Comparison of ENCODE assay signal across 5 worm cellular contexts in genomic region chrV:17323876-17324275, ce11.
A peak's percentile ranks its signal among the peaks of the same experiment; 100 is the strongest.
TF ChIP-seq lines count a peak whose summit lies in the region.

No protein-coding gene starts in this region.

TF ChIP-seq in whole organism, L1 larva, 84 proteins besides CTCF, POLR2A, EP300 and RAD21:
- peak; percentile 47 for TF ChIP-seq ceh-8 (GFP tag; optimal IDR thresholded peaks at IDR 0.05; lab: Kevin White, UChicago)
- TF ChIP-seq unc-86 (tag; optimal IDR thresholded peaks at IDR 0.05; lab: Kevin White, UChicago): no peak

TF ChIP-seq in whole organism, L4 larva, 104 proteins besides CTCF, POLR2A, EP300 and RAD21:
- TF ChIP-seq nhr-42 (GFP tag; IDR thresholded peaks at IDR 0.05; lab: Robert Waterston, UW) (no peak), T20F7.1 (GFP tag; optimal IDR thresholded peaks at IDR 0.05; lab: Kevin White, UChicago) (no peak), ZK337.2 (GFP tag; IDR thresholded peaks at IDR 0.05; lab: Robert Waterston, UW) (no peak), arid-1 (GFP tag; conservative IDR thresholded peaks at IDR 0.05; lab: Robert Waterston, UW) (no peak), egl-43 (GFP tag; IDR thresholded peaks at IDR 0.05; lab: Robert Waterston, UW) (0 out of 2 replicates have a peak, but pooled peaks have one; percentile 45), set-16 (GFP tag; IDR thresholded peaks at IDR 0.05; lab: Robert Waterston, UW) (peak; percentile 99), zag-1 (tag; optimal IDR thresholded peaks at IDR 0.05; lab: Kevin White, UChicago) (no peak), ceh-82 (tag; optimal IDR thresholded peaks at IDR 0.05; lab: Kevin White, UChicago) (no peak), mxl-3 (GFP tag; optimal IDR thresholded peaks at IDR 0.05; lab: Kevin White, UChicago) (no peak), Y75B8A.6 (GFP tag; IDR thresholded peaks at IDR 0.05; lab: Robert Waterston, UW) (no peak), dpl-1 (GFP tag; optimal IDR thresholded peaks at IDR 0.05; lab: Kevin White, UChicago) (no peak), madf-5 (GFP tag; IDR thresholded peaks at IDR 0.05; lab: Robert Waterston, UW) (no peak), lin-1 (GFP tag; IDR thresholded peaks at IDR 0.05; lab: Robert Waterston, UW) (no peak)

TF ChIP-seq in whole organism, early embryonic, 17 proteins besides CTCF, POLR2A, EP300 and RAD21:
- peak; percentile 13 for TF ChIP-seq ceh-13 (GFP tag; optimal IDR thresholded peaks at IDR 0.05; lab: Kevin White, UChicago)
- no peak for TF ChIP-seq ceh-36 (tag; optimal IDR thresholded peaks at IDR 0.05; lab: Kevin White, UChicago)

TF ChIP-seq in whole organism, mixed stage, embryonic, 35 proteins besides CTCF, POLR2A, EP300 and RAD21:
- peak; percentile 12 for TF ChIP-seq drap-1 (GFP tag; optimal IDR thresholded peaks at IDR 0.05; lab: Kevin White, UChicago)
- no peak for TF ChIP-seq sptf-1 (tag; optimal IDR thresholded peaks at IDR 0.05; lab: Kevin White, UChicago)

TF ChIP-seq in whole organism, young adult, 124 proteins besides CTCF, POLR2A, EP300 and RAD21:
- TF ChIP-seq rpc-1 (optimal IDR thresholded peaks at IDR 0.05; lab: Kevin White, UChicago): no peak
- no peak for TF ChIP-seq rpc-1 (tag; optimal IDR thresholded peaks at IDR 0.05; lab: Kevin White, UChicago)
- peak; percentile 52; the same call in 1 of the 2 replicates for TF ChIP-seq lin-26 (GFP tag; IDR thresholded peaks at IDR 0.05; lab: Robert Waterston, UW)
- TF ChIP-seq ztf-28 (GFP tag; IDR thresholded peaks at IDR 0.05; lab: Robert Waterston, UW): peak; percentile 21; the same call in 1 of the 2 replicates
- no peak for TF ChIP-seq mel-28 (tag; optimal IDR thresholded peaks at IDR 0.05; lab: Kevin White, UChicago; ENCODE audit: borderline replicate concordance)
- no peak for TF ChIP-seq hmg-20 (GFP tag; IDR thresholded peaks at IDR 0.05; lab: Robert Waterston, UW)
- TF ChIP-seq ama-1 (optimal IDR thresholded peaks at IDR 0.05; lab: Kevin White, UChicago): no peak
- TF ChIP-seq ama-1 (GFP tag; optimal IDR thresholded peaks at IDR 0.05; lab: Kevin White, UChicago): no peak
- no peak for TF ChIP-seq F10E7.11 (tag; optimal IDR thresholded peaks at IDR 0.05; lab: Kevin White, UChicago)
- peak; percentile 96 for TF ChIP-seq zfh-2 (GFP tag; conservative IDR thresholded peaks at IDR 0.05; lab: Robert Waterston, UW)
- peak; percentile 48; the same call in 1 of the 2 replicates for TF ChIP-seq sea-2 (GFP tag; IDR thresholded peaks at IDR 0.05; lab: Robert Waterston, UW)
- TF ChIP-seq aptf-3 (GFP tag; IDR thresholded peaks at IDR 0.05; lab: Robert Waterston, UW): 0 out of 2 replicates have a peak, but pooled peaks have one; percentile 9
- no peak for TF ChIP-seq let-607 (tag; optimal IDR thresholded peaks at IDR 0.05; lab: Kevin White, UChicago)
- TF ChIP-seq dox-1 (GFP tag; IDR thresholded peaks at IDR 0.05; lab: Robert Waterston, UW): peak; percentile 35; the same call in 1 of the 2 replicates
- TF ChIP-seq nfyb-1 (GFP tag; IDR thresholded peaks at IDR 0.05; lab: Robert Waterston, UW): peak; percentile 59; the same call in 1 of the 2 replicates
- TF ChIP-seq Y67H2A.10 (GFP tag; conservative IDR thresholded peaks at IDR 0.05; lab: Robert Waterston, UW): no peak
- peak; percentile 98 for TF ChIP-seq egrh-3 (GFP tag; IDR thresholded peaks at IDR 0.05; lab: Robert Waterston, UW)
